Fruit fly (Drosophila melanogaster) whole organism, embryonic: ENCODE results near the gene UQCR-14.

ENCODE experiments used
- Atf6 ChIP-seq: fragments of 200-800 bp; sonication (Bioruptor generic); IDR thresholded peaks from 2 replicates; pipeline ENCODE4 v1.3.6; 2022; ENCODE audit warnings: missing biosample characterization, missing genetic modification characterization
- BtbVII ChIP-seq: fragments of 200-800 bp; sonication (Bioruptor generic); optimal IDR thresholded peaks from 3 replicates; lab custom pipeline; 2017; ENCODE audit warnings: missing biosample characterization, mild to moderate bottlenecking, missing genetic modification characterization
- CG10209 ChIP-seq: fragments of 200-800 bp; sonication (Bioruptor generic); optimal IDR thresholded peaks from 3 replicates; lab custom pipeline; 2017; ENCODE audit warnings: missing biosample characterization, mild to moderate bottlenecking, missing genetic modification characterization, missing genetic modification reagents
- CG12104 ChIP-seq: fragments of 200-800 bp; sonication (Bioruptor generic); optimal IDR thresholded peaks from 3 replicates; lab custom pipeline; 2016; ENCODE audit warnings: missing biosample characterization, missing genetic modification characterization
- CG14710 ChIP-seq: fragments of 200-800 bp; sonication (Bioruptor generic); optimal IDR thresholded peaks from 3 replicates; lab custom pipeline; 2019; ENCODE audit warnings: missing biosample characterization, mild to moderate bottlenecking, missing genetic modification characterization, moderate library complexity
- CG1603 ChIP-seq: fragments of 200-800 bp; sonication (Bioruptor generic); optimal IDR thresholded peaks from 2 replicates; lab custom pipeline; 2019; ENCODE audit warnings: missing biosample characterization, mild to moderate bottlenecking, missing genetic modification characterization, moderate library complexity
- CG30020 ChIP-seq: fragments of 200-800 bp; optimal IDR thresholded peaks from 2 replicates; lab custom pipeline; 2019; ENCODE audit warnings: missing biosample characterization, mild to moderate bottlenecking, missing genetic modification characterization, moderate library complexity
- CG3838 ChIP-seq: fragments of 200-800 bp; sonication (Bioruptor generic); optimal IDR thresholded peaks from 3 replicates; lab custom pipeline; 2016; ENCODE audit warnings: missing biosample characterization, missing genetic modification characterization
- CG4282 ChIP-seq: fragments of 200-800 bp; sonication (Bioruptor generic); optimal IDR thresholded peaks from 2 replicates; lab custom pipeline; 2016; ENCODE audit warnings: missing biosample characterization, missing genetic modification characterization
- CG4617 ChIP-seq: fragments of 200-800 bp; sonication (Bioruptor generic); optimal IDR thresholded peaks from 3 replicates; lab custom pipeline; 2016; ENCODE audit warnings: missing biosample characterization, missing genetic modification characterization, borderline replicate concordance
- CG6175 ChIP-seq: fragments of 200-800 bp; sonication (Bioruptor generic); IDR thresholded peaks from 3 replicates; pipeline ENCODE4 v1.3.6; 2022; ENCODE audit warnings: missing biosample characterization, missing genetic modification characterization
- CG6272 ChIP-seq: fragments of 200-800 bp; sonication (Bioruptor generic); IDR thresholded peaks from 2 replicates; pipeline ENCODE4 v1.3.6; 2022; ENCODE audit warnings: missing biosample characterization, missing genetic modification characterization
- CG6654 ChIP-seq: fragments of 200-800 bp; sonication (Bioruptor generic); optimal IDR thresholded peaks from 2 replicates; lab custom pipeline; 2017; ENCODE audit warnings: missing biosample characterization, mild to moderate bottlenecking, missing genetic modification characterization
- CG6683 ChIP-seq: fragments of 200-800 bp; sonication (Bioruptor generic); optimal IDR thresholded peaks from 2 replicates; lab custom pipeline; 2017; ENCODE audit warnings: missing biosample characterization, mild to moderate bottlenecking, missing genetic modification characterization, missing genetic modification reagents
- CG7556 ChIP-seq: fragments of 200-800 bp; sonication (Bioruptor generic); optimal IDR thresholded peaks from 2 replicates; lab custom pipeline; 2017; ENCODE audit warnings: missing biosample characterization, mild to moderate bottlenecking, missing genetic modification characterization
- CG8290 ChIP-seq, 3 experiments: fragments of 200-800 bp; sonication (Bioruptor generic); optimal IDR thresholded peaks; 2 replicates each; lab custom pipeline; 2016 to 2019; ENCODE audit warnings: missing biosample characterization in 3 of 3, missing genetic modification characterization in 3 of 3, mild to moderate bottlenecking in 2 of 3, moderate library complexity in 1 of 3
- CG8388 ChIP-seq: fragments of 200-800 bp; sonication (Bioruptor generic); optimal IDR thresholded peaks from 2 replicates; lab custom pipeline; 2019; ENCODE audit warnings: missing biosample characterization, mild to moderate bottlenecking, missing genetic modification characterization, moderate library complexity
- CrebB ChIP-seq: fragments of 200-800 bp; sonication (Bioruptor generic); optimal IDR thresholded peaks from 3 replicates; lab custom pipeline; 2018; ENCODE audit warnings: missing biosample characterization, mild to moderate bottlenecking, missing genetic modification characterization
- D ChIP-seq, 2 experiments: fragments of 200-800 bp in 1 of 2; fragments of >200 bp in 1 of 2; sonication (Bioruptor generic) in 1 of 2; optimal IDR thresholded peaks; 2 replicates in 1 of 2; 3 replicates in 1 of 2; lab custom pipeline; 2017; ENCODE audit warnings: mild to moderate bottlenecking in 1 of 2, missing biosample characterization in 1 of 2, missing genetic modification characterization in 1 of 2, missing genetic modification reagents in 1 of 2
- Dbx ChIP-seq: fragments of 200-800 bp; sonication (Bioruptor generic); IDR thresholded peaks from 3 replicates; pipeline ENCODE4 v1.3.6; 2022; ENCODE audit warnings: missing biosample characterization, missing genetic modification characterization
- Doc3 ChIP-seq: fragments of 200-800 bp; sonication (Bioruptor generic); IDR thresholded peaks from 3 replicates; pipeline ENCODE4 v1.3.6; 2022; ENCODE audit warnings: missing biosample characterization, missing genetic modification characterization; ENCODE audit not compliant: partially characterized antibody
- Elba2 ChIP-seq: fragments of 200-800 bp; sonication (Bioruptor generic); optimal IDR thresholded peaks from 3 replicates; lab custom pipeline; 2016; ENCODE audit warnings: missing biosample characterization, missing genetic modification characterization
- GATAe ChIP-seq: fragments of 200-800 bp; sonication (Bioruptor generic); conservative IDR thresholded peaks from 2 replicates; pipeline ENCODE4 v1.3.6; 2022; ENCODE audit warnings: missing biosample characterization, missing genetic modification characterization
- Gsc ChIP-seq: fragments of 200-800 bp; sonication (Bioruptor generic); IDR thresholded peaks from 2 replicates; pipeline ENCODE4 v1.3.6; 2022; ENCODE audit warnings: missing biosample characterization, missing genetic modification characterization
- HHEX ChIP-seq: fragments of 200-800 bp; sonication (Bioruptor generic); optimal IDR thresholded peaks from 3 replicates; lab custom pipeline; 2017; ENCODE audit warnings: missing biosample characterization, mild to moderate bottlenecking, missing genetic modification characterization, missing genetic modification reagents
- Hr78 ChIP-seq, 2 experiments: fragments of 200-800 bp in 1 of 2; fragments of >200 bp in 1 of 2; sonication (Bioruptor generic) in 1 of 2; optimal IDR thresholded peaks; 2 replicates each; lab custom pipeline; 2017 to 2019; ENCODE audit warnings: missing biosample characterization in 2 of 2, missing genetic modification characterization in 2 of 2, mild to moderate bottlenecking in 1 of 2, moderate library complexity in 1 of 2
- Meics ChIP-seq: fragments of 200-800 bp; sonication (Bioruptor generic); optimal IDR thresholded peaks from 2 replicates; lab custom pipeline; 2017; ENCODE audit warnings: missing biosample characterization, mild to moderate bottlenecking, missing genetic modification characterization
- NC2β ChIP-seq: fragments of 200-800 bp; sonication (Bioruptor generic); optimal IDR thresholded peaks from 2 replicates; lab custom pipeline; 2016; ENCODE audit warnings: missing biosample characterization, missing genetic modification characterization
- Neu2 ChIP-seq: fragments of 200-800 bp; sonication (Bioruptor generic); optimal IDR thresholded peaks from 3 replicates; lab custom pipeline; 2016; ENCODE audit warnings: missing biosample characterization, missing genetic modification characterization, borderline replicate concordance
- Nf-YC ChIP-seq: fragments of 200-800 bp; optimal IDR thresholded peaks from 3 replicates; lab custom pipeline; 2019; ENCODE audit warnings: missing biosample characterization, mild to moderate bottlenecking, missing genetic modification characterization, moderate library complexity
- Optix ChIP-seq: fragments of 200-800 bp; sonication (Bioruptor generic); IDR thresholded peaks from 3 replicates; pipeline ENCODE4 v1.3.6; 2022; ENCODE audit warnings: missing biosample characterization, missing genetic modification characterization
- Tbp ChIP-seq: fragments of >200 bp; optimal IDR thresholded peaks from 2 replicates; lab custom pipeline; 2018; ENCODE audit warnings: missing biosample characterization, missing genetic modification characterization
- YL-1 ChIP-seq: fragments of 200-800 bp; sonication (Bioruptor generic); optimal IDR thresholded peaks from 3 replicates; lab custom pipeline; 2017; ENCODE audit warnings: missing biosample characterization, mild to moderate bottlenecking, missing genetic modification characterization
- abd-A ChIP-seq: fragments of 200-800 bp; sonication (Bioruptor generic); optimal IDR thresholded peaks from 3 replicates; lab custom pipeline; 2019; ENCODE audit warnings: missing biosample characterization, mild to moderate bottlenecking, missing genetic modification characterization, moderate library complexity
- ac ChIP-seq: fragments of 200-800 bp; sonication (Bioruptor generic); optimal IDR thresholded peaks from 3 replicates; lab custom pipeline; 2017; ENCODE audit warnings: missing biosample characterization, mild to moderate bottlenecking, missing genetic modification characterization
- az2 ChIP-seq: fragments of 200-800 bp; sonication (Bioruptor generic); optimal IDR thresholded peaks from 3 replicates; lab custom pipeline; 2016; ENCODE audit warnings: missing biosample characterization, missing genetic modification characterization
- bsh ChIP-seq, 2 experiments: fragments of 200-800 bp; sonication (Bioruptor generic); optimal IDR thresholded peaks; 2 replicates each; lab custom pipeline; 2017 to 2018; ENCODE audit warnings: mild to moderate bottlenecking in 2 of 2, missing biosample characterization in 2 of 2, missing genetic modification characterization in 2 of 2, moderate library complexity in 1 of 2
- crol ChIP-seq: fragments of 200-800 bp; sonication (Bioruptor generic); IDR thresholded peaks from 2 replicates; pipeline ENCODE4 v1.3.6; 2022; ENCODE audit warnings: missing biosample characterization, missing genetic modification characterization
- emc ChIP-seq: fragments of 200-800 bp; sonication (Bioruptor generic); optimal IDR thresholded peaks from 2 replicates; lab custom pipeline; 2016; ENCODE audit warnings: missing biosample characterization, missing genetic modification characterization
- eve ChIP-seq, 2 experiments: fragments of >200 bp; optimal IDR thresholded peaks; 2 replicates each; lab custom pipeline; 2017; ENCODE audit warnings: missing biosample characterization in 2 of 2, missing genetic modification characterization in 2 of 2
- fu2 ChIP-seq: fragments of 200-800 bp; sonication (Bioruptor generic); optimal IDR thresholded peaks from 2 replicates; lab custom pipeline; 2016; ENCODE audit warnings: missing biosample characterization, missing genetic modification characterization
- gce ChIP-seq: fragments of 200-800 bp; sonication (Bioruptor generic); IDR thresholded peaks from 3 replicates; pipeline ENCODE4 v1.3.6; 2022; ENCODE audit warnings: missing biosample characterization, missing genetic modification characterization
- repo ChIP-seq: fragments of 200-800 bp; sonication (Bioruptor generic); optimal IDR thresholded peaks from 2 replicates; lab custom pipeline; 2016; ENCODE audit warnings: missing biosample characterization, missing genetic modification characterization
- row ChIP-seq: fragments of 200-800 bp; sonication (Bioruptor generic); IDR thresholded peaks from 3 replicates; pipeline ENCODE4 v1.3.6; 2022; ENCODE audit warnings: missing biosample characterization, missing genetic modification characterization
- scrt ChIP-seq: fragments of 200-800 bp; sonication (Bioruptor generic); optimal IDR thresholded peaks from 2 replicates; lab custom pipeline; 2018; ENCODE audit warnings: missing biosample characterization, mild to moderate bottlenecking, missing genetic modification characterization, moderate library complexity
- sqz ChIP-seq: fragments of 200-800 bp; sonication (Bioruptor generic); optimal IDR thresholded peaks from 3 replicates; lab custom pipeline; 2018; ENCODE audit warnings: missing biosample characterization, mild to moderate bottlenecking, missing genetic modification characterization
- tap ChIP-seq: fragments of 200-800 bp; optimal IDR thresholded peaks from 3 replicates; lab custom pipeline; 2019; ENCODE audit warnings: missing biosample characterization, mild to moderate bottlenecking, missing genetic modification characterization, moderate library complexity
- yki ChIP-seq: fragments of >200 bp; optimal IDR thresholded peaks from 3 replicates; lab custom pipeline; 2018

UQCR-14 gene

DNA sequence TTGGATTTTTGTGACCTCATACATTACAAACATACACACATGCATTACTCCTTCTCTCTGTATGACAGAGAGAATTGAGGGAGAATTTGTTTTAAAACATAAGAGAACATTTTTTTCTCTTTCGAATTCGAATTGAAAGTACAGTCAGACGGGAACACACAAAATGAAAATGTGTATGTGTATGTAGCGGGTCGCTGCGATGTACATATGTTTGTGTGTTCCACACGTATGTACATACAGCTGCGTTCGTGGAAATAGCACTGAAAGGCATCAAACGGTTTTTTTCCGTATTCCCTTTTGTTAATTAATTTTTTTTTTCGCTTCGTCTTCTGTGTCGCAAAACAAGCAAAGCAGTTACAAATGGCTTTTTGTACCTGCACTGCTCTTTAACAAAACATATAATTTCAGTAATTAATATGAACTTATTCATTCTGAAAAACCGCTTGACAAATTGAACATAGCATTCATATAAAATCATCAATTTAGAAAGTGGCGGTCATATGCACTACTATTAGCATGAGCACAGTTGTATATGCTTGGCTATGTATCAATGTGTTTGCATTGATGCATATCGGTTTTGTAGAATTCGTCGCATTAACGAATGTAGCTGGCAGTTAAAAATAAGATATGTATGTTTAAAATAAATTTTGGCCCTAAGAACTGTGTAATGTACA, 46.7 kb downstream of the UQCR-14 start (continued):
- TF ChIP-seq YL-1 (GFP tag; lab: Kevin White, UChicago) (peak; percentile 91), CG14710 (tag; lab: Kevin White, UChicago) (peak; percentile 96), eve (GFP tag; optimal IDR thresholded peaks at IDR 0.05; lab: Kevin White, UChicago) (no peak), fu2 (GFP tag; lab: Kevin White, UChicago) (peak; percentile 95), crol (GFP tag; lab: Robert Waterston, UW) (peak; percentile 49; the same call in 1 of the 2 replicates), Optix (GFP tag; lab: Robert Waterston, UW) (peak; percentile 91), emc (peak; percentile 90), CG6683 (GFP tag; lab: Kevin White, UChicago) (peak; percentile 90), CG4617 (peak; percentile 54), Dbx (peak; percentile 90; the same call in 2 of the 3 replicates), CrebB (tag; lab: Kevin White, UChicago) (peak; percentile 94), CG1603 (peak; percentile 89), CG6272 (GFP tag; lab: Robert Waterston, UW) (peak; percentile 84), tap (tag; lab: Kevin White, UChicago) (peak; percentile 94), Hr78 (GFP tag; optimal IDR thresholded peaks at IDR 0.05; lab: Kevin White, UChicago) (peak in 1 of 2 experiments; percentile 91), CG30020 (tag; lab: Kevin White, UChicago) (peak; percentile 90), CG6654 (GFP tag; lab: Kevin White, UChicago) (peak; percentile 86), Elba2 (GFP tag; lab: Kevin White, UChicago) (no peak), az2 (GFP tag; lab: Kevin White, UChicago) (peak; percentile 94), CG3838 (peak; percentile 90), gce (GFP tag; lab: Robert Waterston, UW) (peak; percentile 73; the same call in 1 of the 3 replicates), yki (lab: Kevin White, UChicago) (peak; percentile 3), D (optimal IDR thresholded peaks at IDR 0.05; lab: Kevin White, UChicago) (no peak), D (GFP tag; optimal IDR thresholded peaks at IDR 0.05; lab: Kevin White, UChicago) (peak; percentile 96), CG6175 (peak; percentile 78; the same call in 2 of the 3 replicates), NC2β (peak; percentile 90), bsh (GFP tag; optimal IDR thresholded peaks at IDR 0.05; lab: Kevin White, UChicago) (peak; percentile 92 to 97), Meics (GFP tag; lab: Kevin White, UChicago) (peak; percentile 97), Neu2 (GFP tag; lab: Kevin White, UChicago) (peak; percentile 90), CG12104 (GFP tag; lab: Kevin White, UChicago) (peak; percentile 94), Tbp (GFP tag; lab: Kevin White, UChicago) (no peak), CG10209 (GFP tag; lab: Kevin White, UChicago) (peak; percentile 97), repo (peak; percentile 93), abd-A (tag; lab: Kevin White, UChicago) (peak; percentile 93), Doc3 (GFP tag; lab: Robert Waterston, UW) (no peak), CG7556 (GFP tag; lab: Kevin White, UChicago) (peak; percentile 99), ac (GFP tag; lab: Kevin White, UChicago) (peak; percentile 88), Gsc (GFP tag; lab: Robert Waterston, UW) (no peak), row (GFP tag; lab: Robert Waterston, UW) (peak; percentile 95), CG8290 (GFP tag; optimal IDR thresholded peaks at IDR 0.05; lab: Kevin White, UChicago) (peak; percentile 79), CG8290 (tag; optimal IDR thresholded peaks at IDR 0.05; lab: Kevin White, UChicago) (peak; percentile 88 to 89), CG4282 (GFP tag; lab: Kevin White, UChicago) (peak; percentile 70), HHEX (GFP tag; lab: Kevin White, UChicago) (peak; percentile 96), Nf-YC (peak; percentile 89), GATAe (GFP tag; lab: Robert Waterston, UW) (peak; percentile 60), Atf6 (GFP tag; lab: Robert Waterston, UW) (peak; percentile 94), sqz (GFP tag; lab: Kevin White, UChicago) (peak; percentile 95), BtbVII (GFP tag; lab: Kevin White, UChicago) (peak; percentile 96), scrt (GFP tag; lab: Kevin White, UChicago) (peak; percentile 95), CG8388 (GFP tag; lab: Kevin White, UChicago) (peak; percentile 96)
